Worm (Caenorhabditis elegans): ENCODE data around the gene K08E3.2.

Gene K08E3.2

ce11 chrIII:13714950-13715349 lies 33.5 kb downstream of the K08E3.2 start:
- no peak for TF ChIP-seq M03D4.4 (tag; optimal IDR thresholded peaks at IDR 0.05)
- TF ChIP-seq ceh-83 (GFP tag; optimal IDR thresholded peaks at IDR 0.05), result no peak
- TF ChIP-seq mab-5 (tag; optimal IDR thresholded peaks at IDR 0.05), result no peak
- no peak for TF ChIP-seq elt-1 (tag; optimal IDR thresholded peaks at IDR 0.05; ENCODE audit: borderline replicate concordance, insufficient read depth)
- TF ChIP-seq mep-1 (tag; optimal IDR thresholded peaks at IDR 0.05), result no peak
- TF ChIP-seq ham-2 (GFP tag; optimal IDR thresholded peaks at IDR 0.05), result no peak
- no peak for TF ChIP-seq unc-120 (tag; optimal IDR thresholded peaks at IDR 0.05; ENCODE audit: poor library complexity, severe bottlenecking)
- no peak for TF ChIP-seq nhr-28 (tag; optimal IDR thresholded peaks at IDR 0.05)
- no peak for TF ChIP-seq unc-39 (tag; optimal IDR thresholded peaks at IDR 0.05)
- TF ChIP-seq unc-62 (GFP tag; optimal IDR thresholded peaks at IDR 0.05), result no peak
- TF ChIP-seq lin-13 (tag; optimal IDR thresholded peaks at IDR 0.05), result no peak
- TF ChIP-seq pha-4 (tag; optimal IDR thresholded peaks at IDR 0.05), result no peak
- TF ChIP-seq lin-32 (GFP tag; optimal IDR thresholded peaks at IDR 0.05), result no peak
- no peak for TF ChIP-seq lsy-2 (tag; optimal IDR thresholded peaks at IDR 0.05)
- TF ChIP-seq ztf-11 (tag; optimal IDR thresholded peaks at IDR 0.05), result no peak
- no peak for TF ChIP-seq ceh-43 (GFP tag; optimal IDR thresholded peaks at IDR 0.05)
- TF ChIP-seq nhr-237 (tag; optimal IDR thresholded peaks at IDR 0.05), result no peak
- TF ChIP-seq bed-3 (GFP tag; optimal IDR thresholded peaks at IDR 0.05), result no peak

DNA sequence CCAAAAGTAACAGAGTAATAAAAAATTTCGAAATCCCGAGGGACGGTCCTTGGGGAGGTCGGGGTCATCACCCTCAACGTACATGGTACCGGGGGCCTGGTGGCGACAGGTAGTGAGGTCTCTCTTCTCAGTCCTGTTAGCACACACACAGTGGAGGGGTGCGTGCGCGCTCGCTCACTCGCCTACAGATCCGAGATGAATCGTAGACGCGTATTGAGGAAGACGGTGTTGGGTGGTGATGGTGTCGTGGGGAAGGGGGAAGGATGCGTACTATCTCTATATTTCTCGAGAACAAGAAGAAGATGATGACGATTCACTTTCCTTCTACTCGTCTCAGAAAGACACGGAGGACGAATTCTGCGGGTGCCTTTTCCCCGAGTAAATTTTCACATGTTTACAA lies 34.7 kb downstream of the K08E3.2 start:
- peak; percentile 21 for TF ChIP-seq M03D4.4 (tag; optimal IDR thresholded peaks at IDR 0.05)
- TF ChIP-seq ham-2 (GFP tag; optimal IDR thresholded peaks at IDR 0.05), result peak; percentile 5
- TF ChIP-seq mls-2 (tag; optimal IDR thresholded peaks at IDR 0.05), result no peak
- peak; percentile 5 for TF ChIP-seq cnd-1 (tag; optimal IDR thresholded peaks at IDR 0.05)
- peak; percentile 1 for TF ChIP-seq sem-2 (GFP tag; optimal IDR thresholded peaks at IDR 0.05)
- TF ChIP-seq elt-1 (tag; optimal IDR thresholded peaks at IDR 0.05; ENCODE audit: borderline replicate concordance, insufficient read depth), result no peak
- peak; percentile 33 for TF ChIP-seq sptf-1 (tag; optimal IDR thresholded peaks at IDR 0.05)

ce11 chrIII:13712854-13713293 lies 35.6 kb downstream of the K08E3.2 start:
- TF ChIP-seq cnd-1 (tag; optimal IDR thresholded peaks at IDR 0.05), result peak; percentile 53
- no peak for TF ChIP-seq lin-32 (GFP tag; optimal IDR thresholded peaks at IDR 0.05)
- TF ChIP-seq unc-62 (GFP tag; optimal IDR thresholded peaks at IDR 0.05), result peak; percentile 53
- TF ChIP-seq sem-2 (GFP tag; optimal IDR thresholded peaks at IDR 0.05), result peak; percentile 29
- TF ChIP-seq tbx-8 (GFP tag; optimal IDR thresholded peaks at IDR 0.05), result no peak
- TF ChIP-seq bed-3 (GFP tag; optimal IDR thresholded peaks at IDR 0.05), result peak; percentile 23
- peak; percentile 60 for TF ChIP-seq sptf-1 (tag; optimal IDR thresholded peaks at IDR 0.05)
- peak; percentile 27 for TF ChIP-seq ces-1 (GFP tag; optimal IDR thresholded peaks at IDR 0.05)
- TF ChIP-seq drap-1 (GFP tag; optimal IDR thresholded peaks at IDR 0.05), result peak; percentile 28
- no peak for TF ChIP-seq nhr-2 (tag; optimal IDR thresholded peaks at IDR 0.05)
- TF ChIP-seq ham-2 (GFP tag; optimal IDR thresholded peaks at IDR 0.05), result peak; percentile 62
- TF ChIP-seq elt-3 (tag; optimal IDR thresholded peaks at IDR 0.05), result no peak
- TF ChIP-seq unc-120 (tag; optimal IDR thresholded peaks at IDR 0.05; ENCODE audit: poor library complexity, severe bottlenecking), result peak; percentile 5
- TF ChIP-seq nhr-237 (tag; optimal IDR thresholded peaks at IDR 0.05), result peak; percentile 57
- peak; percentile 53 for TF ChIP-seq lsy-2 (tag; optimal IDR thresholded peaks at IDR 0.05)
- TF ChIP-seq lin-13 (tag; optimal IDR thresholded peaks at IDR 0.05), result no peak
- TF ChIP-seq pha-4 (tag; optimal IDR thresholded peaks at IDR 0.05), result peak; percentile 95
- TF ChIP-seq blmp-1 (tag; optimal IDR thresholded peaks at IDR 0.05), result no peak
- no peak for TF ChIP-seq mab-5 (tag; optimal IDR thresholded peaks at IDR 0.05)
- TF ChIP-seq hlh-1 (tag; optimal IDR thresholded peaks at IDR 0.05), result peak; percentile 69
- TF ChIP-seq ztf-11 (tag; optimal IDR thresholded peaks at IDR 0.05), result no peak
- TF ChIP-seq mls-2 (tag; optimal IDR thresholded peaks at IDR 0.05), result peak; percentile 71

ce11 chrIII:13710666-13711065 lies 37.8 kb downstream of the K08E3.2 start:
- no peak for TF ChIP-seq ztf-11 (tag; optimal IDR thresholded peaks at IDR 0.05)
- TF ChIP-seq unc-39 (tag; optimal IDR thresholded peaks at IDR 0.05), result no peak
- no peak for TF ChIP-seq drap-1 (GFP tag; optimal IDR thresholded peaks at IDR 0.05)
- TF ChIP-seq ceh-43 (GFP tag; optimal IDR thresholded peaks at IDR 0.05), result no peak

- TF ChIP-seq blmp-1 (tag; optimal IDR thresholded peaks at IDR 0.05) (peak; percentile 48), sem-2 (GFP tag; optimal IDR thresholded peaks at IDR 0.05) (no peak), hlh-1 (tag; optimal IDR thresholded peaks at IDR 0.05) (peak; percentile 43)
Measured at ce11 chrIII:13709122-13709521, 39.4 kb downstream of the K08E3.2 start.

All from whole organism, mixed stage, embryonic.